Fruit fly (Drosophila melanogaster): ENCODE measurements around the gene Gli.

dm6 chr2L:15751259-15751555, 11.4 kb downstream of the Gli start:
- TF ChIP-seq CG8301 (tag; optimal IDR thresholded peaks at IDR 0.05) (no peak), EcR (GFP tag; optimal IDR thresholded peaks at IDR 0.05) (no peak), Snoo (tag; optimal IDR thresholded peaks at IDR 0.05) (no peak), CG4496 (GFP tag; IDR thresholded peaks at IDR 0.05) (no peak)

All from whole organism, pupa.